Worm (Caenorhabditis elegans): Measurements from ENCODE around the gene dsb-1.

- TF ChIP-seq ama-1 (optimal IDR thresholded peaks at IDR 0.05) (no peak), scrt-1 (GFP tag; IDR thresholded peaks at IDR 0.05) (no peak), ceh-13 (GFP tag; optimal IDR thresholded peaks at IDR 0.05) (no peak), aly-1 (tag; optimal IDR thresholded peaks at IDR 0.05) (no peak), hnd-1 (tag; optimal IDR thresholded peaks at IDR 0.05) (no peak), tbx-11 (GFP tag; IDR thresholded peaks at IDR 0.05) (no peak), sea-1 (GFP tag; conservative IDR thresholded peaks at IDR 0.05) (no peak), tbx-37 (GFP tag; conservative IDR thresholded peaks at IDR 0.05) (no peak), B0310.2 (tag; optimal IDR thresholded peaks at IDR 0.05) (no peak), F13C5.2 (tag; optimal IDR thresholded peaks at IDR 0.05) (no peak)
Measured at ce11 chrIV:12441715-12442114, 33.0 kb downstream of the dsb-1 start, which contains the start of gene C25G4.17.
